Worm (Caenorhabditis elegans) whole organism, early embryonic: ENCODE measurements around the gene str-148.
A peak's percentile ranks its signal among the peaks of the same experiment; 100 is the strongest.
"Not testable (repeated sequence)": the region's sequence is repeated elsewhere in the genome, so short reads cannot be mapped to it uniquely, and the experiment has no call there.

Source experiments
- B0310.2 ChIP-seq: sonication (generic microtip); optimal IDR thresholded peaks from 2 replicates; lab custom pipeline; 2016; ENCODE audit warnings: mild to moderate bottlenecking, missing genetic modification characterization, missing compliant biosample characterization
- F13C5.2 ChIP-seq: sonication (generic microtip); optimal IDR thresholded peaks from 2 replicates; lab custom pipeline; 2017; ENCODE audit warnings: mild to moderate bottlenecking, missing genetic modification characterization, inconsistent platforms, missing compliant biosample characterization
- aly-1 ChIP-seq: sonication (generic microtip); optimal IDR thresholded peaks from 2 replicates; lab custom pipeline; 2016; ENCODE audit warnings: missing genetic modification characterization, missing compliant biosample characterization
- ama-1 ChIP-seq: fragments of 150-350 bp; optimal IDR thresholded peaks from 2 replicates; lab custom pipeline; 2014
- ceh-13 ChIP-seq: fragments of 200-800 bp; sonication (Bioruptor generic); optimal IDR thresholded peaks from 2 replicates; lab custom pipeline; 2018; ENCODE audit warnings: mild to moderate bottlenecking, missing genetic modification characterization, missing compliant biosample characterization
- ceh-36 ChIP-seq: sonication (generic microtip); optimal IDR thresholded peaks from 2 replicates; lab custom pipeline; 2016; ENCODE audit warnings: missing genetic modification characterization, inconsistent platforms, missing compliant biosample characterization
- ets-7 ChIP-seq: sonication (generic microtip); optimal IDR thresholded peaks from 2 replicates; lab custom pipeline; 2016; ENCODE audit warnings: missing genotype, missing genetic modification characterization, missing compliant biosample characterization
- flt-1 ChIP-seq: fragments of 200-800 bp; sonication (Bioruptor generic); IDR thresholded peaks from 2 replicates; pipeline ENCODE4 v1.3.6; 2022; ENCODE audit warnings: missing genetic modification characterization, missing compliant biosample characterization
- hmbx-1 ChIP-seq: sonication (generic microtip); optimal IDR thresholded peaks from 2 replicates; lab custom pipeline; 2016; ENCODE audit warnings: mild to moderate bottlenecking, missing genetic modification characterization, missing compliant biosample characterization
- hmg-4 ChIP-seq: fragments of 200-800 bp; sonication (Bioruptor generic); optimal IDR thresholded peaks from 2 replicates; lab custom pipeline; 2018; ENCODE audit warnings: mild to moderate bottlenecking, missing genetic modification characterization, missing compliant biosample characterization
- hnd-1 ChIP-seq: sonication (generic microtip); optimal IDR thresholded peaks from 2 replicates; lab custom pipeline; 2016; ENCODE audit warnings: missing genetic modification characterization, missing compliant biosample characterization
- pes-1 ChIP-seq: fragments of 200-800 bp; sonication (Bioruptor generic); IDR thresholded peaks from 2 replicates; pipeline ENCODE4 v1.3.6; 2022; ENCODE audit warnings: missing genetic modification reagents, missing genetic modification characterization, missing compliant biosample characterization
- scrt-1 ChIP-seq: fragments of 200-800 bp; sonication (Bioruptor generic); IDR thresholded peaks from 2 replicates; pipeline ENCODE4 v1.3.6; 2022; ENCODE audit warnings: missing genetic modification characterization, missing compliant biosample characterization
- sea-1 ChIP-seq: fragments of 200-800 bp; sonication (Bioruptor generic); conservative IDR thresholded peaks from 2 replicates; pipeline ENCODE4 v1.3.6; 2022; ENCODE audit warnings: missing genetic modification characterization, missing compliant biosample characterization
- tbx-11 ChIP-seq: fragments of 200-800 bp; sonication (Bioruptor generic); IDR thresholded peaks from 2 replicates; pipeline ENCODE4 v1.3.6; 2022; ENCODE audit warnings: missing genetic modification characterization, missing compliant biosample characterization
- tbx-37 ChIP-seq: fragments of 200-800 bp; sonication (Bioruptor generic); conservative IDR thresholded peaks from 2 replicates; pipeline ENCODE4 v1.3.6; 2022; ENCODE audit warnings: missing genetic modification reagents, missing genetic modification characterization, missing compliant biosample characterization
- tra-4 ChIP-seq: sonication (generic microtip); optimal IDR thresholded peaks from 2 replicates; lab custom pipeline; 2017; ENCODE audit warnings: missing genetic modification characterization, missing compliant biosample characterization

str-148 gene

ce11 chrII:1028602-1029001, 17.2 kb upstream of the str-148 start, which contains the start of gene math-34:
Gene math-34 (plus strand): TSS chrII:1028972.
- TF ChIP-seq ceh-13 (no peak), sea-1 (GFP tag; lab: Robert Waterston, UW) (no peak), hnd-1 (tag; lab: Kevin White, UChicago) (no peak), ama-1 (lab: Kevin White, UChicago) (no peak), aly-1 (no peak)

DNA sequence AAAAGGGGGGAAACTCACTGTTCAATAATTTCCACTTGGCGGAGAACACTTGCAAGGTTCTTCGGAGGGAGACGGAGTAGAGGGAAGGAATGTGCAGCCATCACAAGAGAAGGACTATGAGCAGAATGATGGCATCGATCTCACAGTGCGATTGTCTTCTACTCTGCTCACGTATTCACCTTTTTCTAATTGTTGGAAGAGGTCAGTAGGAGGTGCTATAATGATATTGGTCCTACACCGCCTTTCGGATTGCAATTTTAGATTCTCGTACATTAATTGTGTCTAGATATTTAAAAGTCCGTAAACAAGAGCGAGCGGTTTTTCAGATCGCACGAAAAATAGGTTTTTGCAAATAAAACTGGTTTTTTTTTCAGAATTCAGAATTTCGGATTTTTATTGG, 5.3 kb upstream of the str-148 start, which contains the start of gene fbxb-39:
Gene fbxb-39, minus strand, starts transcription at position 101 of the 400 bp plus-strand sequence.
- TF ChIP-seq hnd-1 (tag; lab: Kevin White, UChicago): no peak
- no peak for TF ChIP-seq aly-1
- no peak for TF ChIP-seq ceh-13
- no peak for TF ChIP-seq pes-1 (GFP tag; lab: Robert Waterston, UW)
- no peak for TF ChIP-seq scrt-1 (GFP tag; lab: Robert Waterston, UW)
- TF ChIP-seq ama-1 (lab: Kevin White, UChicago): no peak
- TF ChIP-seq sea-1 (GFP tag; lab: Robert Waterston, UW): no peak
- no peak for TF ChIP-seq tbx-37
- TF ChIP-seq flt-1 (GFP tag; lab: Robert Waterston, UW): no peak
- TF ChIP-seq tra-4 (tag; lab: Kevin White, UChicago): no peak
- TF ChIP-seq hmbx-1: no peak
- no peak for TF ChIP-seq tbx-11 (GFP tag; lab: Robert Waterston, UW)

- no peak for TF ChIP-seq scrt-1 (GFP tag; lab: Robert Waterston, UW)
- no peak for TF ChIP-seq ceh-13
- no peak for TF ChIP-seq aly-1
- TF ChIP-seq B0310.2 (tag; lab: Kevin White, UChicago): no peak
- no peak for TF ChIP-seq hmbx-1
- no peak for TF ChIP-seq pes-1 (GFP tag; lab: Robert Waterston, UW)
- no peak for TF ChIP-seq tbx-11 (GFP tag; lab: Robert Waterston, UW)
- no peak for TF ChIP-seq hnd-1 (tag; lab: Kevin White, UChicago)
- TF ChIP-seq sea-1 (GFP tag; lab: Robert Waterston, UW): no peak
- no peak for TF ChIP-seq F13C5.2 (tag; lab: Kevin White, UChicago)
Measured at ce11 chrII:1042227-1042626, 3.6 kb upstream of the str-148 start, which contains the start of gene fbxb-41. Gene fbxb-41 (minus strand): TSS chrII:1042327.

DNA sequence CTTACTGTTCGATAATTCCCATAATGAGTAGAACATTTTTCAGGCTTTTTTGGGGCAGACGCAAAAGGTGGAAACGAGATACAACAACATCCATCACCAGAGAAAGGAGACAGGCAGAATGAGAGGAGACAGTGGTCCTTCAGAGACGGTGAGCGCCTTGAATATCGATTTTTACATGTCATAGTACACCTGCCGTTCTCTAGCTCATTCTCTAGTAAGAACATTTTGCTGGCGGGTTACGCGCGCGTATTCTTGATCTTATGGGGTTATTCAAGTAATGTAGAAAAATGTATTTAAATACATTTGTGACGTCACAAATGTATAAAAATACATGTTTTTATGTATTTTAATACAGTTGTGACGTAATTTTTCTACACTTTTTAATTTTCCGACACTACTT, 1.9 kb upstream of the str-148 start, which contains the start of gene fbxb-45:
Gene fbxb-45, minus strand, starts transcription at position 101 of the 400 bp plus-strand sequence.
- TF ChIP-seq ama-1 (lab: Kevin White, UChicago); ceh-13; tra-4 (tag; lab: Kevin White, UChicago): not testable (repeated sequence)

DNA sequence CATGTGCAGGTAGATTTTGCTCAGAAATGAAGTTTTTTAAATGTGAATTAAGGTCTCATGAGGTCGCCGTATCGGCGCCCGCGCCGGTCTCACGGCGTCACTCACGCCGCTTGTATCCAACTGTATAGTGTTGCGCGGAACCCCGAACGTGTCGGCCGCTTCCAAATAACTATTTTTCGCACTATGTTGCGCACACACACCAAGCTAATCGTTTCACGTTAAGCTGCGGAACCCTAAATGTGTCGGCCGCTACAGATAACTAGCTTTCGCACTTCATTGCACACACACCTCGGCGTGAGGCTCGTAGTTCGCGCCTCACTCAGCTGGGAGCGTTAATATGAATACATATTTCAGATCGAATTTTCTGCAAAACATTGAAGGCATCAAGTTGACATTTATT, 1.1 kb downstream of the str-148 start:
- no peak for TF ChIP-seq tbx-11 (GFP tag; lab: Robert Waterston, UW)
- no peak for TF ChIP-seq ama-1 (lab: Kevin White, UChicago)
- no peak for TF ChIP-seq hmbx-1
- no peak for TF ChIP-seq hmg-4 (GFP tag; lab: Kevin White, UChicago)
- no peak for TF ChIP-seq ceh-13
- no peak for TF ChIP-seq tra-4 (tag; lab: Kevin White, UChicago)
- peak; percentile 19; the same call in 1 of the 2 replicates for TF ChIP-seq pes-1 (GFP tag; lab: Robert Waterston, UW)

DNA sequence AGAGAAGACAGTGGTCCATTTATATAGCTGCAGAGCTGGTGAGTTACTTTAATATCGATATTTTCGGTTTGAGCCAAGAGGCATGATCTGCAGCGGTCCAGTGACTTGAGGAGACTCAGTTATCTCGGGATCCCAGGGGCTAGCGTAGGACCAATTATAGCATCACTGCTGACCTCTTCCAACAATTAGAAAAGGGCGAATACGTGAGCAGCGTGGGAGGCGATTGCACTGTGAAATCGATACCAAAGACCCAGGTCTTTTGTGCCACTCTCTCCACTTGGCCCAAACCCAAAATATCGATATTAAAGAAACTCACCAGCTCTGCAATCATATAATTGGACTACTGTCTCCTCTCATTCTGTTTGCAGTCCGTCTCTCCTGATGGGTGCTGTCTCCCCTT, 4.1 kb downstream of the str-148 start, which contains the start of gene fbxb-40:
Gene fbxb-40, minus strand, starts transcription at position 101 of the 400 bp plus-strand sequence.
- TF ChIP-seq sea-1 (GFP tag; lab: Robert Waterston, UW) (no peak), hmg-4 (GFP tag; lab: Kevin White, UChicago) (no peak), flt-1 (GFP tag; lab: Robert Waterston, UW) (no peak), hnd-1 (tag; lab: Kevin White, UChicago) (no peak), ama-1 (lab: Kevin White, UChicago) (no peak), pes-1 (GFP tag; lab: Robert Waterston, UW) (no peak), aly-1 (no peak)

DNA sequence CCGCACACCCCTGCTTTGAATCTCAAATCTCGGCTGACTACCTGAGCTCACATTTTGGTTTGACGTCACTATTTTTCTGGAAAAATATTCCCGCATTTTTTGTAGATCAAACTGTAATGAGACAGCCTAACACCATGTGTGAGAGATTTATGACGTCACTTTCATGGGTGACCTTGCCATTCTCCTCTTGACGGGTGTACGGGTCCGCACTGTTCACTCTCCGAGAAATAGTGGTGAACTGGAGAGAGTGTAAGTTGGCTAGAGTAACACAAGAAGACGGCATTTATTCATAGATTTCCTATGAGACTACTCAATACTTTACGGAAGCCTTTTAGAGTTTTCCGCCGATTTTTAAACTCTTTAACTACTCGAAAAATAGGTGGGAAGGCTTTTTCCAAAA, 8.9 kb downstream of the str-148 start, which contains the start of gene K02E7.7:
Gene K02E7.7, plus strand, starts transcription at position 301 of the 400 bp plus-strand sequence.
- not testable (repeated sequence) for TF ChIP-seq ets-7, F13C5.2, tra-4 (tag; lab: Kevin White, UChicago)

DNA sequence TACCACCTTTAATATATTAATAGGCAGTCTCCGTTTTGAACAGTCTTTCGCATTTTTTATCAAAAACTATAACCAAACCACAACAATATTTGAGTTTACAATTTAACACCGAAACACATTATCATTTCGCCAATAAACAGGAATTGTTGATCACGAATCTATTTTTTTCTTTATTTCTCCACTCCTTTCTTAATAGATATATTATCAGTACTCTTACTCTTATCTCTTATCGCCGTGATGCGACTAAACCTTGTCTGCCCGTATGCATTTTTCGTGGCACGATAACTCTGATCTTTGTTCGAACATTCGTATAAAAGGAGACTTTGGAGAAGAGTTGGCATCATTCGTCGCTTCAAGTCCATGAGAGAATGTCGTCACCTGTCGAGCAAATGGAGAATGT, 11.1 kb downstream of the str-148 start:
- TF ChIP-seq ets-7 (tag; lab: Kevin White, UChicago) (no peak), tbx-37 (no peak), tbx-11 (GFP tag; lab: Robert Waterston, UW) (no peak), hmg-4 (GFP tag; lab: Kevin White, UChicago) (no peak), ama-1 (lab: Kevin White, UChicago) (no peak), F13C5.2 (tag; lab: Kevin White, UChicago) (no peak), hnd-1 (tag; lab: Kevin White, UChicago) (no peak), ceh-13 (no peak), sea-1 (GFP tag; lab: Robert Waterston, UW) (no peak), B0310.2 (tag; lab: Kevin White, UChicago) (no peak), scrt-1 (GFP tag; lab: Robert Waterston, UW) (no peak), aly-1 (no peak), ceh-36 (tag; lab: Kevin White, UChicago) (no peak), flt-1 (GFP tag; lab: Robert Waterston, UW) (no peak), pes-1 (GFP tag; lab: Robert Waterston, UW) (no peak), tra-4 (tag; lab: Kevin White, UChicago) (no peak), hmbx-1 (no peak)
